Worm (Caenorhabditis elegans) whole organism, L3 larva: ENCODE data around the gene ceh-76.
A peak's percentile ranks its signal among the peaks of the same experiment; 100 is the strongest.

Experiments used
- R02D3.7 ChIP-seq: fragments of 150-350 bp; optimal IDR thresholded peaks from 2 replicates; lab custom pipeline; 2014; ENCODE audit warnings: missing biosample characterization, missing genetic modification characterization
- ZK546.5 ChIP-seq: sonication (generic microtip); optimal IDR thresholded peaks from 2 replicates; lab custom pipeline; 2017; ENCODE audit warnings: missing biosample characterization, missing genetic modification characterization
- aly-2 ChIP-seq: fragments of 150-350 bp; optimal IDR thresholded peaks from 2 replicates; lab custom pipeline; 2014; ENCODE audit warnings: missing biosample characterization, missing genetic modification characterization
- ama-1 ChIP-seq: fragments of 150-350 bp; optimal IDR thresholded peaks from 2 replicates; lab custom pipeline; 2018
- ceh-16 ChIP-seq: sonication (generic microtip); optimal IDR thresholded peaks from 2 replicates; lab custom pipeline; 2017; ENCODE audit warnings: missing biosample characterization, missing genetic modification characterization
- ceh-28 ChIP-seq: fragments of 150-350 bp; optimal IDR thresholded peaks from 2 replicates; lab custom pipeline; 2014; ENCODE audit warnings: missing biosample characterization, missing genetic modification reagents, missing genetic modification characterization
- ceh-82 ChIP-seq: fragments of 150-350 bp; optimal IDR thresholded peaks from 2 replicates; lab custom pipeline; 2014; ENCODE audit warnings: missing biosample characterization, missing genetic modification characterization
- ceh-9 ChIP-seq: sonication (generic microtip); optimal IDR thresholded peaks from 2 replicates; lab custom pipeline; 2018; ENCODE audit warnings: missing biosample characterization, missing genetic modification characterization
- daf-12 ChIP-seq: fragments of 150-350 bp; optimal IDR thresholded peaks from 2 replicates; lab custom pipeline; 2014; ENCODE audit warnings: missing biosample characterization, missing genetic modification reagents, missing genetic modification characterization
- egl-27 ChIP-seq: sonication (generic microtip); optimal IDR thresholded peaks from 4 replicates; lab custom pipeline; 2017; ENCODE audit warnings: missing biosample characterization, missing genetic modification reagents, missing genetic modification characterization
- elt-2 ChIP-seq: sonication (generic microtip); optimal IDR thresholded peaks from 2 replicates; lab custom pipeline; 2016; ENCODE audit warnings: missing genetic modification reagents, mild to moderate bottlenecking, missing genetic modification characterization, missing compliant biosample characterization
- elt-3 ChIP-seq, 3 experiments: fragments of 150-350 bp in 1 of 3; sonication (generic microtip) in 2 of 3; optimal IDR thresholded peaks; 2 replicates in 2 of 3; 4 replicates in 1 of 3; lab custom pipeline; 2014 to 2017; ENCODE audit warnings: missing biosample characterization in 3 of 3, missing genetic modification characterization in 3 of 3
- eor-1 ChIP-seq, 2 experiments: fragments of 150-350 bp; optimal IDR thresholded peaks; 2 replicates each; lab custom pipeline; 2014 to 2018; ENCODE audit warnings: missing biosample characterization in 2 of 2, missing genetic modification characterization in 2 of 2
- fkh-10 ChIP-seq: sonication (generic microtip); optimal IDR thresholded peaks from 2 replicates; lab custom pipeline; 2017; ENCODE audit warnings: missing biosample characterization, missing genetic modification reagents, missing genetic modification characterization
- fos-1 ChIP-seq: fragments of 150-350 bp; optimal IDR thresholded peaks from 2 replicates; lab custom pipeline; 2014; ENCODE audit warnings: missing biosample characterization, missing genetic modification characterization
- hmg-11 ChIP-seq: sonication (generic microtip); optimal IDR thresholded peaks from 2 replicates; lab custom pipeline; 2016; ENCODE audit warnings: missing genetic modification characterization, missing compliant biosample characterization
- jun-1 ChIP-seq: fragments of 150-350 bp; optimal IDR thresholded peaks from 2 replicates; lab custom pipeline; 2014; ENCODE audit warnings: missing biosample characterization, missing genetic modification reagents, missing genetic modification characterization
- lin-15B ChIP-seq: fragments of 150-350 bp; optimal IDR thresholded peaks from 2 replicates; lab custom pipeline; 2014; ENCODE audit warnings: missing biosample characterization, missing genetic modification characterization
- lin-39 ChIP-seq: fragments of 150-350 bp; optimal IDR thresholded peaks from 2 replicates; lab custom pipeline; 2018; ENCODE audit warnings: missing biosample characterization, missing genetic modification reagents, missing genetic modification characterization
- lsy-12 ChIP-seq: sonication (generic microtip); optimal IDR thresholded peaks from 2 replicates; lab custom pipeline; 2016; ENCODE audit warnings: mild to moderate bottlenecking, missing genetic modification characterization, missing compliant biosample characterization
- mdl-1 ChIP-seq: fragments of 150-350 bp; optimal IDR thresholded peaks from 2 replicates; lab custom pipeline; 2014; ENCODE audit warnings: missing biosample characterization, missing genetic modification characterization
- mml-1 ChIP-seq: fragments of 150-350 bp; sonication (generic microtip); optimal IDR thresholded peaks from 3 replicates; lab custom pipeline; 2014; ENCODE audit warnings: missing biosample characterization, missing genetic modification characterization
- nhr-11 ChIP-seq: fragments of 150-350 bp; optimal IDR thresholded peaks from 2 replicates; lab custom pipeline; 2014; ENCODE audit warnings: missing biosample characterization, missing genetic modification characterization
- nhr-12 ChIP-seq: fragments of 150-350 bp; optimal IDR thresholded peaks from 2 replicates; lab custom pipeline; 2014; ENCODE audit warnings: missing biosample characterization, missing genetic modification characterization
- nhr-23 ChIP-seq: fragments of 150-350 bp; optimal IDR thresholded peaks from 2 replicates; lab custom pipeline; 2014; ENCODE audit warnings: missing biosample characterization, missing genetic modification reagents, missing genetic modification characterization
- nhr-237 ChIP-seq: fragments of 150-350 bp; optimal IDR thresholded peaks from 2 replicates; lab custom pipeline; 2014; ENCODE audit warnings: missing biosample characterization, missing genetic modification characterization
- nhr-25 ChIP-seq: sonication (generic microtip); optimal IDR thresholded peaks from 2 replicates; lab custom pipeline; 2017; ENCODE audit warnings: missing biosample characterization, missing genetic modification characterization
- nhr-28 ChIP-seq: fragments of 150-350 bp; optimal IDR thresholded peaks from 2 replicates; lab custom pipeline; 2014; ENCODE audit warnings: missing biosample characterization, missing genetic modification characterization
- nhr-43 ChIP-seq: sonication (generic microtip); optimal IDR thresholded peaks from 2 replicates; lab custom pipeline; 2016; ENCODE audit warnings: mild to moderate bottlenecking, missing genetic modification characterization, missing compliant biosample characterization; ENCODE audit not compliant: poor library complexity, severe bottlenecking
- nhr-67 ChIP-seq: fragments of 150-350 bp; optimal IDR thresholded peaks from 2 replicates; lab custom pipeline; 2014; ENCODE audit warnings: missing biosample characterization, missing genetic modification characterization
- nhr-76 ChIP-seq: fragments of 150-350 bp; sonication (generic microtip); optimal IDR thresholded peaks from 5 replicates; lab custom pipeline; 2014; ENCODE audit warnings: missing biosample characterization, missing genetic modification characterization
- pha-4 ChIP-seq: fragments of 150-350 bp; optimal IDR thresholded peaks from 2 replicates; lab custom pipeline; 2014; ENCODE audit warnings: missing biosample characterization, missing genetic modification reagents, missing genetic modification characterization
- pqm-1 ChIP-seq: fragments of 150-350 bp; optimal IDR thresholded peaks from 2 replicates; lab custom pipeline; 2017; ENCODE audit warnings: missing biosample characterization, missing genetic modification characterization, inconsistent platforms
- sea-2 ChIP-seq: fragments of 150-350 bp; sonication (generic microtip); optimal IDR thresholded peaks from 4 replicates; lab custom pipeline; 2014; ENCODE audit warnings: missing biosample characterization, missing genetic modification reagents, missing genetic modification characterization
- snpc-4 ChIP-seq: fragments of 150-350 bp; optimal IDR thresholded peaks from 2 replicates; lab custom pipeline; 2014; ENCODE audit warnings: missing biosample characterization, missing genetic modification characterization
- tbx-2 ChIP-seq: sonication (generic microtip); optimal IDR thresholded peaks from 2 replicates; lab custom pipeline; 2016; ENCODE audit warnings: mild to moderate bottlenecking, missing genetic modification characterization, missing compliant biosample characterization
- unc-39 ChIP-seq: sonication (generic microtip); optimal IDR thresholded peaks from 4 replicates; lab custom pipeline; 2017; ENCODE audit warnings: missing biosample characterization, missing genetic modification characterization
- unc-62 ChIP-seq: fragments of 150-350 bp; sonication (generic microtip); optimal IDR thresholded peaks from 4 replicates; lab custom pipeline; 2014; ENCODE audit warnings: missing biosample characterization, missing genetic modification reagents, missing genetic modification characterization
- ztf-11 ChIP-seq: fragments of 150-350 bp; optimal IDR thresholded peaks from 2 replicates; lab custom pipeline; 2014; ENCODE audit warnings: missing biosample characterization, missing genetic modification characterization
- ztf-4 ChIP-seq: fragments of 150-350 bp; optimal IDR thresholded peaks from 2 replicates; lab custom pipeline; 2014; ENCODE audit warnings: missing biosample characterization, missing genetic modification characterization

ceh-76 gene

DNA sequence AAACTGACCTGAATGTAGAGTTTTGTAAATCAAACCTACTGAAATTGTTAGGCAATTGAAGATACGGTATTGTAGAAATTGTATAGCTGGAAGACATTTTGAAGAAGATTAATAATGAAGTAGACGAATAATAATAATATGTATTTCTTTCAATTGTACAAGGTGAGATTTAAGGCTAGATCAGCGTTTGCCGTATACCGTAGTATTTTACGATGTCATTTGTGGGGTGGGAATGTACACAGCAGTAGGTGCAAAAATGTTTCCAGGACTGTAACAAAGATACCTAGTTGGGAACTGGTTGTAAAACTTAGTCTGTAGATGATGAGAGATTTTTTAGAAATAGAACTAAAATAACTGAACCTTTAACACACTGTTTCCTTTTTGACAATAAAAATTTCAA lies at the start of gene ceh-76:
TSS of gene ceh-76 (minus strand) at position 101 of the 400 bp plus-strand sequence.
- TF ChIP-seq pqm-1 (no peak), ceh-28 (tag; lab: Kevin White, UChicago) (no peak), nhr-237 (tag; lab: Kevin White, UChicago) (no peak), ceh-9 (tag; lab: Kevin White, UChicago) (no peak), snpc-4 (tag; lab: Kevin White, UChicago) (no peak), elt-2 (tag; lab: Kevin White, UChicago) (no peak), hmg-11 (tag; lab: Kevin White, UChicago) (no peak), mdl-1 (tag; lab: Kevin White, UChicago) (no peak), tbx-2 (no peak), jun-1 (tag; lab: Kevin White, UChicago) (no peak), aly-2 (tag; lab: Kevin White, UChicago) (no peak), ceh-82 (no peak), nhr-76 (no peak), nhr-12 (tag; lab: Kevin White, UChicago) (no peak), lin-15B (tag; lab: Kevin White, UChicago) (no peak), egl-27 (tag; lab: Kevin White, UChicago) (no peak), ztf-4 (tag; lab: Kevin White, UChicago) (no peak)

ce11 chrV:8043664-8044063 lies 49.2 kb upstream of the ceh-76 start:
- TF ChIP-seq lsy-12 (tag; lab: Kevin White, UChicago) (no peak), jun-1 (tag; lab: Kevin White, UChicago) (no peak), nhr-237 (tag; lab: Kevin White, UChicago) (no peak), nhr-25 (tag; lab: Kevin White, UChicago) (peak; percentile 64), mdl-1 (tag; lab: Kevin White, UChicago) (no peak), nhr-67 (tag; lab: Kevin White, UChicago) (no peak), nhr-28 (no peak), nhr-23 (tag; lab: Kevin White, UChicago) (peak; percentile 48), nhr-76 (no peak), unc-62 (GFP tag; lab: Kevin White, UChicago) (no peak), daf-12 (no peak)

ce11 chrV:8041336-8041868 lies 46.9 kb upstream of the ceh-76 start:
- TF ChIP-seq ceh-16 (no peak), R02D3.7 (tag; lab: Kevin White, UChicago) (no peak), lin-39 (tag; lab: Kevin White, UChicago) (no peak), nhr-43 (tag; lab: Kevin White, UChicago) (no peak), eor-1 (tag; optimal IDR thresholded peaks at IDR 0.05; lab: Kevin White, UChicago) (no peak), egl-27 (tag; lab: Kevin White, UChicago) (no peak), elt-2 (tag; lab: Kevin White, UChicago) (no peak), mdl-1 (tag; lab: Kevin White, UChicago) (no peak), ceh-82 (no peak), ceh-9 (tag; lab: Kevin White, UChicago) (no peak), tbx-2 (no peak), mml-1 (tag; lab: Kevin White, UChicago) (no peak), jun-1 (tag; lab: Kevin White, UChicago) (no peak), aly-2 (tag; lab: Kevin White, UChicago) (no peak), nhr-237 (tag; lab: Kevin White, UChicago) (no peak), nhr-23 (tag; lab: Kevin White, UChicago) (no peak)

DNA sequence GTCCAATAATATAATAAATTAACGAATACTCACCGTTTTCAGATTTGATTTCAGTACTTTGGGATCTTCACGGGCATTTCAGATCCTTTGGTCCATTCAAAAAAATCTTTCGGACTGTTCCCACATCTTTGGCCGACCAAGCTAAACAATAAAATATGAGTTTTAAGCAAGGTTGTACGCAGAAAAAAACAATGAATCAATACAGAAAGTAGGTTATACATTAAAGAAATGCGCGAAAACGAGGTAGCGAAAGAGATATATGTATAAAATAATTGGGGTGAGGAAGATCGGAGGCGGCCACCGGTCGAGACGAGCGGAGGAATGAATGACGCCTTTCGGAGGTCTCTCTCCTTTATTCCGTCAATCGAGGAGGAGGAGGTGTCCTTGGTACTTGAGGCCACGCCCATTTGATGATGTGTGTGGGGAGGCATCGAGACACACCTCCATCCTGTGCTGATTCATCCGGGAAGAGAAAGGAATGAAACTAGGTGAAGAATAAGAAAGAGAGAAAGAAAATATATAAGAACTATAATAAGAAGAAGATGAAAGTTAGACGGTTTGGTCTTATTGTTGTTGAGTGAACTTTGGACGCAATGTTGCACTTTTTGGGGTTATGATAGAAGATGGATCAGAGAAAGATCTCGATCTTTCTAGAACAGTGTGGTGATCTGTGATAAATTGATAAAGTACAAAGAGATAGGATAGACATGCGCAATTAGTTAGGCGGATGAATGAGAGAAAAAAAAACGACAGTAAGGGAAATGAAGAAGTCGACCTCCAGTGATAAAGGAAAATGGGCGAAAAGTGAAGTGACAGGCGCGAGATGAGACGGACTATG lies 46.0 kb upstream of the ceh-76 start:
- TF ChIP-seq ZK546.5 (tag; lab: Kevin White, UChicago), result no peak
- TF ChIP-seq pha-4 (tag; lab: Kevin White, UChicago), result no peak
- peak; percentile 64 for TF ChIP-seq nhr-25 (tag; lab: Kevin White, UChicago)
- TF ChIP-seq ztf-11 (tag; lab: Kevin White, UChicago), result no peak
- no peak for TF ChIP-seq nhr-28
- peak in 1 of 3 experiments; percentile 13 for TF ChIP-seq elt-3 (tag; optimal IDR thresholded peaks at IDR 0.05; lab: Kevin White, UChicago)
- TF ChIP-seq elt-2 (tag; lab: Kevin White, UChicago), result no peak
- peak; percentile 4 for TF ChIP-seq tbx-2
- TF ChIP-seq fkh-10, result no peak
- no peak for TF ChIP-seq eor-1 (tag; optimal IDR thresholded peaks at IDR 0.05; lab: Kevin White, UChicago)
- TF ChIP-seq nhr-12 (tag; lab: Kevin White, UChicago), result no peak
- no peak for TF ChIP-seq unc-39 (tag; lab: Kevin White, UChicago)
- peak; percentile 63 for TF ChIP-seq fos-1
- no peak for TF ChIP-seq ztf-4 (tag; lab: Kevin White, UChicago)
- no peak for TF ChIP-seq nhr-11 (tag; lab: Kevin White, UChicago)
- no peak for TF ChIP-seq nhr-76
- TF ChIP-seq nhr-67 (tag; lab: Kevin White, UChicago), result no peak
- peak; percentile 25 for TF ChIP-seq lsy-12 (tag; lab: Kevin White, UChicago)
- TF ChIP-seq daf-12, result no peak
- TF ChIP-seq sea-2 (GFP tag; lab: Kevin White, UChicago), result no peak
- TF ChIP-seq nhr-23 (tag; lab: Kevin White, UChicago), result peak; percentile 95
- no peak for TF ChIP-seq mdl-1 (tag; lab: Kevin White, UChicago)
- TF ChIP-seq ceh-28 (tag; lab: Kevin White, UChicago), result no peak
- TF ChIP-seq nhr-43 (tag; lab: Kevin White, UChicago), result peak; percentile 94
- TF ChIP-seq pqm-1, result no peak
- TF ChIP-seq aly-2 (tag; lab: Kevin White, UChicago), result no peak
- peak; percentile 84 for TF ChIP-seq ama-1 (lab: Kevin White, UChicago)
